Worm (Caenorhabditis elegans): ENCODE results near the gene dnc-4.

ce11 chrIV:8066598-8066997 is 47.0 kb upstream of the dnc-4 start:
- TF ChIP-seq unc-62 (GFP tag; optimal IDR thresholded peaks at IDR 0.05) (peak; percentile 8), nhr-2 (tag; optimal IDR thresholded peaks at IDR 0.05) (no peak), M03D4.4 (tag; optimal IDR thresholded peaks at IDR 0.05) (peak; percentile 36), nhr-237 (tag; optimal IDR thresholded peaks at IDR 0.05) (no peak), snpc-4 (tag; optimal IDR thresholded peaks at IDR 0.05) (no peak), ztf-11 (tag; optimal IDR thresholded peaks at IDR 0.05) (peak; percentile 34), tbx-8 (GFP tag; optimal IDR thresholded peaks at IDR 0.05) (no peak), lin-13 (tag; optimal IDR thresholded peaks at IDR 0.05) (no peak)
